Worm (Caenorhabditis elegans): ENCODE results near the gene nars-2.
A peak's percentile ranks its signal among the peaks of the same experiment; 100 is the strongest.

Gene nars-2

ce11 chrIII:11459802-11460201 is 40.7 kb downstream of the nars-2 start:
- no peak for TF ChIP-seq zag-1 (tag; optimal IDR thresholded peaks at IDR 0.05)
- TF ChIP-seq mdl-1 (tag; optimal IDR thresholded peaks at IDR 0.05), result no peak
- no peak for TF ChIP-seq sem-4 (tag; optimal IDR thresholded peaks at IDR 0.05)
- TF ChIP-seq lin-11 (tag; optimal IDR thresholded peaks at IDR 0.05), result no peak
- TF ChIP-seq ztf-11 (tag; optimal IDR thresholded peaks at IDR 0.05), result no peak
- no peak for TF ChIP-seq F13H6.1 (tag; optimal IDR thresholded peaks at IDR 0.05)
- no peak for TF ChIP-seq ztf-4 (tag; optimal IDR thresholded peaks at IDR 0.05)
- no peak for TF ChIP-seq gmeb-1 (tag; optimal IDR thresholded peaks at IDR 0.05)
- no peak for TF ChIP-seq nhr-6 (tag; optimal IDR thresholded peaks at IDR 0.05)
- TF ChIP-seq nhr-129 (tag; optimal IDR thresholded peaks at IDR 0.05), result no peak
- no peak for TF ChIP-seq nhr-11 (tag; optimal IDR thresholded peaks at IDR 0.05)
- no peak for TF ChIP-seq skn-1 (tag; optimal IDR thresholded peaks at IDR 0.05)
- TF ChIP-seq C34F6.9 (tag; optimal IDR thresholded peaks at IDR 0.05), result no peak
- TF ChIP-seq Y55F3AM.14 (GFP tag; optimal IDR thresholded peaks at IDR 0.05), result no peak
- TF ChIP-seq fos-1 (tag; optimal IDR thresholded peaks at IDR 0.05), result no peak
- TF ChIP-seq R02D3.7 (tag; optimal IDR thresholded peaks at IDR 0.05), result no peak
- TF ChIP-seq snpc-4 (tag; optimal IDR thresholded peaks at IDR 0.05), result no peak

- TF ChIP-seq mdl-1 (tag; optimal IDR thresholded peaks at IDR 0.05), result no peak
- TF ChIP-seq aly-2 (tag; optimal IDR thresholded peaks at IDR 0.05), result no peak
- no peak for TF ChIP-seq nhr-237 (tag; optimal IDR thresholded peaks at IDR 0.05)
- no peak for TF ChIP-seq ZK546.5 (tag; optimal IDR thresholded peaks at IDR 0.05)
- no peak for TF ChIP-seq peb-1 (tag; optimal IDR thresholded peaks at IDR 0.05)
- TF ChIP-seq nhr-129 (tag; optimal IDR thresholded peaks at IDR 0.05), result no peak
- no peak for TF ChIP-seq Y55F3AM.14 (GFP tag; optimal IDR thresholded peaks at IDR 0.05)
- TF ChIP-seq F13H6.1 (tag; optimal IDR thresholded peaks at IDR 0.05), result no peak
Observed at ce11 chrIII:11459041-11459440, 41.5 kb downstream of the nars-2 start.

ce11 chrIII:11457911-11458310 is 42.6 kb downstream of the nars-2 start:
- no peak for TF ChIP-seq mbf-1 (tag; optimal IDR thresholded peaks at IDR 0.05)
- no peak for TF ChIP-seq ZK546.5 (tag; optimal IDR thresholded peaks at IDR 0.05)

ce11 chrIII:11456577-11456976 is 44.0 kb downstream of the nars-2 start, which contains the start of gene plr-1:
Gene plr-1 (plus strand): TSS chrIII:11456877.
- no peak for TF ChIP-seq mab-5 (tag; optimal IDR thresholded peaks at IDR 0.05)
- TF ChIP-seq ceh-16 (tag; optimal IDR thresholded peaks at IDR 0.05), result no peak
- no peak for TF ChIP-seq ztf-11 (tag; optimal IDR thresholded peaks at IDR 0.05)
- TF ChIP-seq mbf-1 (tag; optimal IDR thresholded peaks at IDR 0.05), result no peak
- no peak for TF ChIP-seq unc-62 (GFP tag; optimal IDR thresholded peaks at IDR 0.05)
- TF ChIP-seq fos-1 (tag; optimal IDR thresholded peaks at IDR 0.05), result no peak
- TF ChIP-seq unc-55 (GFP tag; optimal IDR thresholded peaks at IDR 0.05), result no peak
- no peak for TF ChIP-seq unc-39 (tag; optimal IDR thresholded peaks at IDR 0.05)
- no peak for TF ChIP-seq nhr-237 (tag; optimal IDR thresholded peaks at IDR 0.05)
- TF ChIP-seq ztf-4 (tag; optimal IDR thresholded peaks at IDR 0.05), result no peak

ce11 chrIII:11453970-11454369 is 46.6 kb downstream of the nars-2 start:
- no peak for TF ChIP-seq dmd-4 (tag; optimal IDR thresholded peaks at IDR 0.05)
- no peak for TF ChIP-seq unc-39 (tag; optimal IDR thresholded peaks at IDR 0.05)
- no peak for TF ChIP-seq ceh-16 (tag; optimal IDR thresholded peaks at IDR 0.05)
- no peak for TF ChIP-seq ztf-11 (tag; optimal IDR thresholded peaks at IDR 0.05)
- peak; percentile 5 for TF ChIP-seq mab-5 (tag; optimal IDR thresholded peaks at IDR 0.05)
- peak; percentile 16 for TF ChIP-seq sem-4 (tag; optimal IDR thresholded peaks at IDR 0.05)

DNA sequence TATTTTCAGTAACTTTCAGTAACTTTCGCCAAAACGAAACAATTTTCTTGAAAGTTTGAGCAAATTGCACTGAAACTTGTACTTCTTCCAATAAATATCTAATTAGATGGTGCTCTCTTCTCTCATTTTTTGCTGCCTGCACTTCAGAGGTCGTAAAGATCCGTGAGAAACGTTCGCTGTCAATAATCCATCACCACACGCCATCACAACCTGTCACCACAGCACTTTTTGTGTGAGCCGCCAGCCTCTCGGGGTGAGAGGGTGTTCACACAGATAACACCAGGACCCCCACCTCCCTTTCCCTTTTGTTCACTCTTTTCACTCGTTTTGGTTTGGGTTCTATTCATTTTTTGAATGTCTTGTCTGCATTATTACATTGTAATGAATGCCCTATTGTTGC is 48.0 kb downstream of the nars-2 start:
- TF ChIP-seq mbf-1 (tag; optimal IDR thresholded peaks at IDR 0.05) (no peak), ztf-4 (tag; optimal IDR thresholded peaks at IDR 0.05) (no peak), ZK546.5 (tag; optimal IDR thresholded peaks at IDR 0.05) (no peak), mdl-1 (tag; optimal IDR thresholded peaks at IDR 0.05) (no peak), unc-39 (tag; optimal IDR thresholded peaks at IDR 0.05) (no peak), unc-55 (GFP tag; optimal IDR thresholded peaks at IDR 0.05) (no peak), ztf-1 (GFP tag; conservative IDR thresholded peaks at IDR 0.05) (no peak), nhr-21 (tag; optimal IDR thresholded peaks at IDR 0.05) (no peak), gmeb-1 (tag; optimal IDR thresholded peaks at IDR 0.05) (no peak)

DNA sequence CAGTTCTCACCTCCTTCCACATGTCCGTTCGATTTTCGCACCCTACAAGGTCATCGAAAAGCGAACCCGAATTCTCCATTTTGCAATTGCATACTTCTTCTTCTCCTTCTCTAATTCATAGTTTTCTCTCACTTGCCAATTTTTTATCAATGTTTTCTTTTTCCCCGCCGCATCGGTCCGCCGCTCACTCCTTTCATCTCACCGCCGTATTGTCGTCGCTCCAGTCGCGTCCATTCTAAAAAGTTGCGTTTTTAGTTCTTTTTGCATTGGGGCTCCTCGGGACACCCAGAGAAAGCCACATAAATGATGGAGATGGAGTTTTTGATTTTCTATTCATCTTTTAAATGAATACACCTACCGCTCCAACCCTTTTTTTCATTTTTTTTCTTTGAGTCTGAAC is 49.2 kb downstream of the nars-2 start:
- TF ChIP-seq fos-1 (tag; optimal IDR thresholded peaks at IDR 0.05) (peak; percentile 26), ceh-82 (tag; optimal IDR thresholded peaks at IDR 0.05) (no peak), zag-1 (tag; optimal IDR thresholded peaks at IDR 0.05) (no peak), sem-4 (tag; optimal IDR thresholded peaks at IDR 0.05) (no peak), nhr-23 (tag; optimal IDR thresholded peaks at IDR 0.05) (no peak)
